Worm (Caenorhabditis elegans) whole organism, L3 larva: Measurements from ENCODE around the gene trm-2A.
"Not testable (repeated sequence)": the region's sequence is repeated elsewhere in the genome, so short reads cannot be mapped to it uniquely, and the experiment has no call there.

Experiments
- fkh-10 ChIP-seq: sonication (generic microtip); optimal IDR thresholded peaks from 2 replicates; lab custom pipeline; 2017; ENCODE audit warnings: missing biosample characterization, missing genetic modification reagents, missing genetic modification characterization
- fos-1 ChIP-seq: fragments of 150-350 bp; optimal IDR thresholded peaks from 2 replicates; lab custom pipeline; 2014; ENCODE audit warnings: missing biosample characterization, missing genetic modification characterization
- mdl-1 ChIP-seq: fragments of 150-350 bp; optimal IDR thresholded peaks from 2 replicates; lab custom pipeline; 2014; ENCODE audit warnings: missing biosample characterization, missing genetic modification characterization
- nhr-28 ChIP-seq: fragments of 150-350 bp; optimal IDR thresholded peaks from 2 replicates; lab custom pipeline; 2014; ENCODE audit warnings: missing biosample characterization, missing genetic modification characterization
- nhr-43 ChIP-seq: sonication (generic microtip); optimal IDR thresholded peaks from 2 replicates; lab custom pipeline; 2016; ENCODE audit warnings: mild to moderate bottlenecking, missing genetic modification characterization, missing compliant biosample characterization; ENCODE audit not compliant: poor library complexity, severe bottlenecking
- nhr-76 ChIP-seq: fragments of 150-350 bp; sonication (generic microtip); optimal IDR thresholded peaks from 5 replicates; lab custom pipeline; 2014; ENCODE audit warnings: missing biosample characterization, missing genetic modification characterization
- snpc-4 ChIP-seq: fragments of 150-350 bp; optimal IDR thresholded peaks from 2 replicates; lab custom pipeline; 2014; ENCODE audit warnings: missing biosample characterization, missing genetic modification characterization
- tbx-2 ChIP-seq: sonication (generic microtip); optimal IDR thresholded peaks from 2 replicates; lab custom pipeline; 2016; ENCODE audit warnings: mild to moderate bottlenecking, missing genetic modification characterization, missing compliant biosample characterization

- TF ChIP-seq nhr-43 (tag; lab: Kevin White, UChicago); fos-1 (tag; lab: Kevin White, UChicago); snpc-4 (tag; lab: Kevin White, UChicago); mdl-1 (tag; lab: Kevin White, UChicago); nhr-76 (tag; lab: Kevin White, UChicago); fkh-10 (GFP tag; lab: Kevin White, UChicago); tbx-2 (tag; lab: Kevin White, UChicago); nhr-28 (tag; lab: Kevin White, UChicago): not testable (repeated sequence)
These were observed 13.9 kb upstream of the trm-2A start, which contains the start of gene srlf-22 for ce11 chrV:890835-891234.
